Worm (Caenorhabditis elegans): ENCODE measurements around the gene M176.10.

The M176.10 gene

ce11 chrII:9443522-9443921 lies 17.5 kb upstream of the M176.10 start, which contains the start of gene chil-15:
chil-15 (minus strand) TSS chrII:9443622.
- TF ChIP-seq elt-1 (tag; optimal IDR thresholded peaks at IDR 0.05; ENCODE audit: borderline replicate concordance, insufficient read depth) (no peak), flh-1 (GFP tag; optimal IDR thresholded peaks at IDR 0.05) (no peak), ceh-43 (GFP tag; optimal IDR thresholded peaks at IDR 0.05) (no peak), nhr-237 (tag; optimal IDR thresholded peaks at IDR 0.05) (no peak), mab-5 (tag; optimal IDR thresholded peaks at IDR 0.05) (no peak), zip-8 (tag; optimal IDR thresholded peaks at IDR 0.05) (no peak), sem-2 (GFP tag; optimal IDR thresholded peaks at IDR 0.05) (no peak), ceh-39 (tag; optimal IDR thresholded peaks at IDR 0.05) (no peak), drap-1 (GFP tag; optimal IDR thresholded peaks at IDR 0.05) (no peak), blmp-1 (tag; optimal IDR thresholded peaks at IDR 0.05) (no peak), lin-32 (GFP tag; optimal IDR thresholded peaks at IDR 0.05) (no peak), pha-4 (tag; optimal IDR thresholded peaks at IDR 0.05) (no peak), sptf-1 (tag; optimal IDR thresholded peaks at IDR 0.05) (no peak), cnd-1 (tag; optimal IDR thresholded peaks at IDR 0.05) (no peak), hlh-1 (tag; optimal IDR thresholded peaks at IDR 0.05) (no peak), ceh-83 (GFP tag; optimal IDR thresholded peaks at IDR 0.05) (no peak), lsy-2 (tag; optimal IDR thresholded peaks at IDR 0.05) (no peak), mep-1 (tag; optimal IDR thresholded peaks at IDR 0.05) (no peak), nhr-2 (tag; optimal IDR thresholded peaks at IDR 0.05) (no peak), unc-120 (tag; optimal IDR thresholded peaks at IDR 0.05; ENCODE audit: poor library complexity, severe bottlenecking) (no peak)

ce11 chrII:9441838-9442237 lies 15.9 kb upstream of the M176.10 start, which contains the start of gene chil-16:
chil-16 (minus strand) TSS chrII:9441938.
- TF ChIP-seq tbx-8 (GFP tag; optimal IDR thresholded peaks at IDR 0.05) (no peak), mep-1 (tag; optimal IDR thresholded peaks at IDR 0.05) (no peak), unc-120 (tag; optimal IDR thresholded peaks at IDR 0.05; ENCODE audit: poor library complexity, severe bottlenecking) (no peak), flh-1 (GFP tag; optimal IDR thresholded peaks at IDR 0.05) (no peak), unc-62 (GFP tag; optimal IDR thresholded peaks at IDR 0.05) (no peak), nhr-12 (tag; optimal IDR thresholded peaks at IDR 0.05) (no peak), ham-2 (GFP tag; optimal IDR thresholded peaks at IDR 0.05) (no peak), nhr-237 (tag; optimal IDR thresholded peaks at IDR 0.05) (no peak), elt-1 (tag; optimal IDR thresholded peaks at IDR 0.05; ENCODE audit: borderline replicate concordance, insufficient read depth) (no peak)

- TF ChIP-seq bed-3 (GFP tag; optimal IDR thresholded peaks at IDR 0.05): no peak
- no peak for TF ChIP-seq ceh-39 (tag; optimal IDR thresholded peaks at IDR 0.05)
- no peak for TF ChIP-seq hlh-1 (tag; optimal IDR thresholded peaks at IDR 0.05)
- TF ChIP-seq unc-39 (tag; optimal IDR thresholded peaks at IDR 0.05): no peak
- TF ChIP-seq ham-2 (GFP tag; optimal IDR thresholded peaks at IDR 0.05): no peak
- no peak for TF ChIP-seq elt-1 (tag; optimal IDR thresholded peaks at IDR 0.05; ENCODE audit: borderline replicate concordance, insufficient read depth)
- TF ChIP-seq ztf-11 (tag; optimal IDR thresholded peaks at IDR 0.05): no peak
- TF ChIP-seq lsy-2 (tag; optimal IDR thresholded peaks at IDR 0.05): no peak
Observed at ce11 chrII:9440060-9440459, 14.1 kb upstream of the M176.10 start, which contains the start of gene chil-17. chil-17 (minus strand) TSS chrII:9440160.

- TF ChIP-seq elt-3 (tag; optimal IDR thresholded peaks at IDR 0.05) (no peak), lin-13 (tag; optimal IDR thresholded peaks at IDR 0.05) (no peak), ceh-43 (GFP tag; optimal IDR thresholded peaks at IDR 0.05) (no peak), ceh-83 (GFP tag; optimal IDR thresholded peaks at IDR 0.05) (no peak), sptf-1 (tag; optimal IDR thresholded peaks at IDR 0.05) (no peak), nhr-237 (tag; optimal IDR thresholded peaks at IDR 0.05) (no peak), mls-2 (tag; optimal IDR thresholded peaks at IDR 0.05) (no peak), drap-1 (GFP tag; optimal IDR thresholded peaks at IDR 0.05) (no peak), nhr-28 (tag; optimal IDR thresholded peaks at IDR 0.05) (no peak), unc-39 (tag; optimal IDR thresholded peaks at IDR 0.05) (no peak), mep-1 (tag; optimal IDR thresholded peaks at IDR 0.05) (no peak), tbx-8 (GFP tag; optimal IDR thresholded peaks at IDR 0.05) (no peak), snpc-4 (tag; optimal IDR thresholded peaks at IDR 0.05) (no peak), lin-32 (GFP tag; optimal IDR thresholded peaks at IDR 0.05) (no peak), lsy-2 (tag; optimal IDR thresholded peaks at IDR 0.05) (no peak), elt-1 (tag; optimal IDR thresholded peaks at IDR 0.05; ENCODE audit: borderline replicate concordance, insufficient read depth) (no peak), nhr-76 (tag; optimal IDR thresholded peaks at IDR 0.05) (no peak), ces-1 (GFP tag; optimal IDR thresholded peaks at IDR 0.05) (no peak), nhr-12 (tag; optimal IDR thresholded peaks at IDR 0.05) (no peak)
Observed at ce11 chrII:9438853-9439252, 12.9 kb upstream of the M176.10 start.

Measured in whole organism, mixed stage, embryonic.